Worm (Caenorhabditis elegans) whole organism, young adult: ENCODE results near the gene nep-18.

ENCODE experiments used
- B0261.1 ChIP-seq: sonication (generic microtip); optimal IDR thresholded peaks from 2 replicates; lab custom pipeline; 2016; ENCODE audit warnings: mild to moderate bottlenecking, missing genetic modification characterization, moderate library complexity, missing compliant biosample characterization
- C17E4.6 ChIP-seq: fragments of 200-800 bp; sonication (Bioruptor generic); IDR thresholded peaks from 2 replicates; pipeline ENCODE4 v1.3.6; 2022; ENCODE audit warnings: missing genetic modification reagents, missing genetic modification characterization, missing compliant biosample characterization
- D2030.7 ChIP-seq: fragments of 200-800 bp; sonication (Bioruptor generic); IDR thresholded peaks from 2 replicates; pipeline ENCODE4 v1.3.6; 2022; ENCODE audit warnings: missing genetic modification reagents, missing genetic modification characterization, missing compliant biosample characterization
- F23B12.7 ChIP-seq: sonication (generic microtip); optimal IDR thresholded peaks from 2 replicates; lab custom pipeline; 2017; ENCODE audit warnings: missing genetic modification characterization, mild to moderate bottlenecking, missing compliant biosample characterization, antibody characterized with exemption, moderate library complexity; ENCODE audit not compliant: insufficient read depth
- F39B2.1 ChIP-seq: fragments of 200-800 bp; sonication (Bioruptor generic); IDR thresholded peaks from 2 replicates; pipeline ENCODE4 v1.3.6; 2022; ENCODE audit warnings: missing genetic modification reagents, missing genetic modification characterization, missing compliant biosample characterization
- F52B5.7 ChIP-seq: sonication (generic microtip); optimal IDR thresholded peaks from 2 replicates; lab custom pipeline; 2016; ENCODE audit warnings: mild to moderate bottlenecking, missing genetic modification characterization, missing compliant biosample characterization
- T26A5.8 ChIP-seq: sonication (generic microtip); optimal IDR thresholded peaks from 2 replicates; lab custom pipeline; 2016; ENCODE audit warnings: missing genetic modification characterization, missing compliant biosample characterization
- Y53G8AR.9 ChIP-seq: fragments of 200-800 bp; sonication (Bioruptor generic); conservative IDR thresholded peaks from 2 replicates; pipeline ENCODE4 v1.3.6; 2022; ENCODE audit warnings: missing genetic modification reagents, missing genetic modification characterization, missing compliant biosample characterization
- Y79H2A.3 ChIP-seq: fragments of 200-800 bp; sonication (Bioruptor generic); conservative IDR thresholded peaks from 2 replicates; pipeline ENCODE4 v1.3.6; 2022; ENCODE audit warnings: missing genetic modification reagents, missing genetic modification characterization, missing compliant biosample characterization
- ZK185.1 ChIP-seq: sonication (generic microtip); optimal IDR thresholded peaks from 2 replicates; lab custom pipeline; 2016; ENCODE audit warnings: mild to moderate bottlenecking, missing genetic modification characterization, missing compliant biosample characterization; ENCODE audit not compliant: poor library complexity, severe bottlenecking
- akir-1 ChIP-seq: fragments of 200-800 bp; sonication (Bioruptor generic); optimal IDR thresholded peaks from 2 replicates; lab custom pipeline; 2018; ENCODE audit warnings: mild to moderate bottlenecking, missing genetic modification characterization, moderate library complexity, missing compliant biosample characterization
- aptf-3 ChIP-seq: fragments of 200-800 bp; sonication (Bioruptor generic); IDR thresholded peaks from 2 replicates; pipeline ENCODE4 v1.3.6; 2022; ENCODE audit warnings: missing genetic modification characterization, missing compliant biosample characterization
- atf-7 ChIP-seq: sonication (generic microtip); optimal IDR thresholded peaks from 2 replicates; lab custom pipeline; 2017; ENCODE audit warnings: mild to moderate bottlenecking, missing genetic modification characterization, missing compliant biosample characterization
- attf-5 ChIP-seq: fragments of 200-800 bp; sonication (Bioruptor generic); optimal IDR thresholded peaks from 2 replicates; lab custom pipeline; 2018; ENCODE audit warnings: mild to moderate bottlenecking, missing genetic modification characterization, missing compliant biosample characterization
- bed-1 ChIP-seq: fragments of 200-800 bp; sonication (Bioruptor generic); IDR thresholded peaks from 2 replicates; pipeline ENCODE4 v1.3.6; 2022; ENCODE audit warnings: missing genetic modification reagents, missing genetic modification characterization, missing compliant biosample characterization
- ccch-3 ChIP-seq: fragments of 200-800 bp; sonication (Bioruptor generic); optimal IDR thresholded peaks from 2 replicates; lab custom pipeline; 2018; ENCODE audit warnings: mild to moderate bottlenecking, missing genetic modification characterization, missing compliant biosample characterization
- cebp-1 ChIP-seq, 2 experiments: fragments of 200-800 bp in 1 of 2; sonication (Bioruptor generic) in 1 of 2; sonication (generic microtip) in 1 of 2; IDR thresholded peaks in 1 of 2; optimal IDR thresholded peaks in 1 of 2; 2 replicates each; pipeline versions ENCODE4 v1.3.6 to Lab custom; 2017 to 2022; ENCODE audit warnings: missing compliant biosample characterization in 2 of 2, missing genetic modification characterization in 2 of 2, mild to moderate bottlenecking in 1 of 2, missing genetic modification reagents in 1 of 2, moderate library complexity in 1 of 2
- ceh-40 ChIP-seq: fragments of 200-800 bp; sonication (Bioruptor generic); IDR thresholded peaks from 2 replicates; pipeline ENCODE4 v1.3.6; 2022; ENCODE audit warnings: missing genetic modification characterization, missing compliant biosample characterization
- ceh-58 ChIP-seq: fragments of 200-800 bp; sonication (Bioruptor generic); IDR thresholded peaks from 2 replicates; pipeline ENCODE4 v1.3.6; 2022; ENCODE audit warnings: missing genetic modification characterization, missing compliant biosample characterization
- ceh-91 ChIP-seq: fragments of 200-800 bp; sonication (Bioruptor generic); IDR thresholded peaks from 2 replicates; pipeline ENCODE4 v1.3.6; 2022; ENCODE audit warnings: missing genetic modification reagents, missing genetic modification characterization, missing compliant biosample characterization
- chd-7 ChIP-seq: sonication (generic microtip); optimal IDR thresholded peaks from 2 replicates; lab custom pipeline; 2016; ENCODE audit warnings: mild to moderate bottlenecking, missing genetic modification characterization, moderate library complexity, missing compliant biosample characterization
- dpff-1 ChIP-seq: sonication (generic microtip); optimal IDR thresholded peaks from 2 replicates; lab custom pipeline; 2017; ENCODE audit warnings: mild to moderate bottlenecking, missing genetic modification characterization, missing compliant biosample characterization
- dpl-1 ChIP-seq: fragments of 150-350 bp; optimal IDR thresholded peaks from 2 replicates; lab custom pipeline; 2014; ENCODE audit warnings: missing biosample characterization, missing genetic modification reagents, missing genetic modification characterization
- egl-44 ChIP-seq: fragments of 200-800 bp; sonication (Bioruptor generic); IDR thresholded peaks from 2 replicates; pipeline ENCODE4 v1.3.6; 2022; ENCODE audit warnings: missing genetic modification reagents, missing genetic modification characterization, missing compliant biosample characterization
- egrh-3 ChIP-seq: fragments of 200-800 bp; sonication (Bioruptor generic); IDR thresholded peaks from 2 replicates; pipeline ENCODE4 v1.3.6; 2022; ENCODE audit warnings: missing genetic modification reagents, missing genetic modification characterization, missing compliant biosample characterization
- ekl-4 ChIP-seq: fragments of 200-800 bp; sonication (Bioruptor generic); IDR thresholded peaks from 2 replicates; pipeline ENCODE4 v1.3.6; 2022; ENCODE audit warnings: missing genetic modification reagents, missing genetic modification characterization, missing compliant biosample characterization
- hlh-26 ChIP-seq: fragments of 200-800 bp; sonication (Bioruptor generic); conservative IDR thresholded peaks from 2 replicates; pipeline ENCODE4 v1.3.6; 2022; ENCODE audit warnings: missing genetic modification reagents, missing genetic modification characterization, missing compliant biosample characterization
- hmg-1.2 ChIP-seq: fragments of 200-800 bp; sonication (Bioruptor generic); IDR thresholded peaks from 2 replicates; pipeline ENCODE4 v1.3.6; 2022; ENCODE audit warnings: missing genetic modification reagents, missing genetic modification characterization, missing compliant biosample characterization
- let-607 ChIP-seq, 2 experiments: fragments of 200-800 bp in 1 of 2; sonication (Bioruptor generic) in 1 of 2; sonication (generic microtip) in 1 of 2; optimal IDR thresholded peaks; 2 replicates each; lab custom pipeline; 2016 to 2018; ENCODE audit warnings: mild to moderate bottlenecking in 2 of 2, missing compliant biosample characterization in 2 of 2, missing genetic modification characterization in 2 of 2, moderate library complexity in 2 of 2, missing genotype in 1 of 2
- lin-26 ChIP-seq: fragments of 200-800 bp; sonication (Bioruptor generic); IDR thresholded peaks from 2 replicates; pipeline ENCODE4 v1.3.6; 2022; ENCODE audit warnings: missing genetic modification reagents, missing genetic modification characterization, missing compliant biosample characterization
- madf-8 ChIP-seq: fragments of 200-800 bp; sonication (Bioruptor generic); conservative IDR thresholded peaks from 2 replicates; pipeline ENCODE4 v1.3.6; 2022; ENCODE audit warnings: missing genetic modification reagents, missing genetic modification characterization, missing compliant biosample characterization
- mel-28 ChIP-seq: sonication (generic microtip); optimal IDR thresholded peaks from 2 replicates; lab custom pipeline; 2016; ENCODE audit warnings: borderline replicate concordance, mild to moderate bottlenecking, missing genetic modification characterization, missing compliant biosample characterization
- nfyb-1 ChIP-seq: fragments of 200-800 bp; sonication (Bioruptor generic); IDR thresholded peaks from 2 replicates; pipeline ENCODE4 v1.3.6; 2022; ENCODE audit warnings: missing genetic modification reagents, missing genetic modification characterization, missing compliant biosample characterization
- nhr-120 ChIP-seq: fragments of 200-800 bp; sonication (Bioruptor generic); IDR thresholded peaks from 2 replicates; pipeline ENCODE4 v1.3.6; 2022; ENCODE audit warnings: missing genetic modification characterization, missing compliant biosample characterization
- nhr-179 ChIP-seq: sonication (generic microtip); optimal IDR thresholded peaks from 2 replicates; lab custom pipeline; 2016; ENCODE audit warnings: mild to moderate bottlenecking, missing genetic modification characterization, missing compliant biosample characterization
- nhr-27 ChIP-seq: fragments of 200-800 bp; sonication (Bioruptor generic); optimal IDR thresholded peaks from 2 replicates; lab custom pipeline; 2018; ENCODE audit warnings: mild to moderate bottlenecking, missing genetic modification characterization, moderate library complexity, missing compliant biosample characterization
- nhr-90 ChIP-seq: sonication (generic microtip); optimal IDR thresholded peaks from 2 replicates; lab custom pipeline; 2016; ENCODE audit warnings: missing genotype, mild to moderate bottlenecking, missing genetic modification characterization, missing compliant biosample characterization
- rec-8 ChIP-seq, 2 experiments: sonication (generic microtip); optimal IDR thresholded peaks; 2 replicates each; lab custom pipeline; 2016; ENCODE audit warnings: mild to moderate bottlenecking in 2 of 2, missing genetic modification characterization in 2 of 2, missing genetic modification reagents in 2 of 2, missing genotype in 2 of 2, missing biosample characterization in 1 of 2, missing compliant biosample characterization in 1 of 2, moderate library complexity in 1 of 2
- rpc-1 ChIP-seq, 2 experiments: fragments of 150-350 bp in 1 of 2; sonication (generic microtip) in 1 of 2; optimal IDR thresholded peaks; 2 replicates each; lab custom pipeline; 2014 to 2018; ENCODE audit warnings: missing biosample characterization in 1 of 2, missing genetic modification characterization in 1 of 2, missing genetic modification reagents in 1 of 2, missing genotype in 1 of 2
- sdz-38 ChIP-seq: sonication (generic microtip); optimal IDR thresholded peaks from 2 replicates; lab custom pipeline; 2016; ENCODE audit warnings: missing genotype, missing genetic modification characterization, missing compliant biosample characterization
- snpc-3.4 ChIP-seq: sonication (generic microtip); optimal IDR thresholded peaks from 2 replicates; lab custom pipeline; 2017; ENCODE audit warnings: missing genetic modification characterization, mild to moderate bottlenecking, missing compliant biosample characterization, antibody characterized with exemption, moderate library complexity, missing genotype, missing genetic modification reagents
- snpc-4 ChIP-seq, 5 experiments: fragments of 150-350 bp in 1 of 5; sonication (generic microtip) in 4 of 5; optimal IDR thresholded peaks; 2 replicates each; lab custom pipeline; 2014 to 2018; ENCODE audit warnings: missing genetic modification characterization in 5 of 5, missing biosample characterization in 3 of 5, antibody characterized with exemption in 2 of 5, mild to moderate bottlenecking in 2 of 5, missing compliant biosample characterization in 2 of 5, missing genotype in 2 of 5, moderate library complexity in 2 of 5, missing genetic modification reagents in 1 of 5
- somi-1 ChIP-seq: fragments of 200-800 bp; sonication (Bioruptor generic); optimal IDR thresholded peaks from 2 replicates; lab custom pipeline; 2018; ENCODE audit warnings: mild to moderate bottlenecking, missing genetic modification characterization, missing compliant biosample characterization
- tbx-9 ChIP-seq: sonication (generic microtip); optimal IDR thresholded peaks from 2 replicates; lab custom pipeline; 2016; ENCODE audit warnings: borderline replicate concordance, missing genetic modification characterization, inconsistent platforms, missing compliant biosample characterization
- unc-130 ChIP-seq: sonication (generic microtip); optimal IDR thresholded peaks from 2 replicates; lab custom pipeline; 2016; ENCODE audit warnings: missing genetic modification reagents, missing genetic modification characterization, missing compliant biosample characterization
- ztf-18 ChIP-seq: sonication (generic microtip); optimal IDR thresholded peaks from 2 replicates; lab custom pipeline; 2016; ENCODE audit warnings: missing genotype, mild to moderate bottlenecking, missing genetic modification characterization, missing compliant biosample characterization
- ztf-28 ChIP-seq: fragments of 200-800 bp; sonication (Bioruptor generic); IDR thresholded peaks from 2 replicates; pipeline ENCODE4 v1.3.6; 2022; ENCODE audit warnings: missing genetic modification reagents, missing genetic modification characterization, missing compliant biosample characterization

nep-18 gene

DNA sequence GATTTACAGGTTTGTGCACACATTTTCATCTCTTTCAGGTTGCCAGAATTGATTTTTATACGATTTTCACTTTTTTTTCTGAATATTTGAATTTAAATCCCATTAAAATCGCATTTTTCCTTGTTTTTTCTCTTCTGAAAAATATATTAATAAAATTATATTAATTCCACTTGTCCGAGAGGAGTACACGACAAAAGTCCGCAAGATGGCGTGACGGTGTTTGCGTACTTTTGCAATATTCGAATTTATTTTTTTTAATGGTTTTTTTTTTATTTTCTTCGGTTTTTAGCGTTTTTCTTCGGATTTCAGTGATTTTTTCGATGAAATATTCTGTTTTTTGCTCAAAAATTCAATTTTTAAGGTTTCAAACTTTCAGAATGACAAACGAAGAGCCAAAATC, 1.0 kb upstream of the nep-18 start, which contains the start of gene usp-39 (continued):
- TF ChIP-seq dpl-1 (peak; percentile 52), ccch-3 (GFP tag; lab: Kevin White, UChicago) (no peak), ceh-58 (GFP tag; lab: Robert Waterston, UW) (no peak), snpc-4 (GFP tag; optimal IDR thresholded peaks at IDR 0.05; lab: Kevin White, UChicago) (peak; percentile 60), snpc-4 (tag; optimal IDR thresholded peaks at IDR 0.05; lab: Kevin White, UChicago) (peak in 1 of 4 experiments; percentile 54), C17E4.6 (GFP tag; lab: Robert Waterston, UW) (no peak), ZK185.1 (no peak), somi-1 (GFP tag; lab: Kevin White, UChicago) (no peak), attf-5 (GFP tag; lab: Kevin White, UChicago) (no peak), madf-8 (peak; percentile 43), tbx-9 (tag; lab: Kevin White, UChicago) (no peak), hmg-1.2 (GFP tag; lab: Robert Waterston, UW) (no peak; the same call in none of the 2 replicates), B0261.1 (tag; lab: Kevin White, UChicago) (no peak), akir-1 (GFP tag; lab: Kevin White, UChicago) (no peak), ceh-40 (GFP tag; lab: Robert Waterston, UW) (no peak), ztf-28 (GFP tag; lab: Robert Waterston, UW) (0 out of 2 replicates have a peak, but pooled peaks have one; percentile 29), rec-8 (tag; optimal IDR thresholded peaks at IDR 0.05; lab: Kevin White, UChicago) (no peak), unc-130 (GFP tag; lab: Kevin White, UChicago) (no peak), let-607 (tag; optimal IDR thresholded peaks at IDR 0.05; lab: Kevin White, UChicago) (no peak), egrh-3 (GFP tag; lab: Robert Waterston, UW) (no peak), nhr-27 (tag; lab: Kevin White, UChicago) (no peak), D2030.7 (GFP tag; lab: Robert Waterston, UW) (peak; percentile 60), T26A5.8 (tag; lab: Kevin White, UChicago) (no peak), Y53G8AR.9 (no peak), egl-44 (GFP tag; lab: Robert Waterston, UW) (no peak), dpff-1 (tag; lab: Kevin White, UChicago) (no peak), nfyb-1 (GFP tag; lab: Robert Waterston, UW) (0 out of 2 replicates have a peak, but pooled peaks have one; percentile 36), F39B2.1 (GFP tag; lab: Robert Waterston, UW) (no peak), cebp-1 (GFP tag; IDR thresholded peaks at IDR 0.05; lab: Robert Waterston, UW) (no peak), cebp-1 (tag; optimal IDR thresholded peaks at IDR 0.05; lab: Kevin White, UChicago) (peak; percentile 66), bed-1 (GFP tag; lab: Robert Waterston, UW) (no peak), F23B12.7 (peak; percentile 88), snpc-3.4 (peak; percentile 59), ceh-91 (GFP tag; lab: Robert Waterston, UW) (no peak), nhr-179 (tag; lab: Kevin White, UChicago) (no peak), rpc-1 (optimal IDR thresholded peaks at IDR 0.05; lab: Kevin White, UChicago) (no peak), rpc-1 (tag; optimal IDR thresholded peaks at IDR 0.05; lab: Kevin White, UChicago) (no peak), lin-26 (GFP tag; lab: Robert Waterston, UW) (no peak), chd-7 (tag; lab: Kevin White, UChicago) (no peak), sdz-38 (tag; lab: Kevin White, UChicago) (no peak), mel-28 (tag; lab: Kevin White, UChicago) (no peak), hlh-26 (GFP tag; lab: Robert Waterston, UW) (no peak), ztf-18 (tag; lab: Kevin White, UChicago) (no peak), atf-7 (tag; lab: Kevin White, UChicago) (no peak), F52B5.7 (tag; lab: Kevin White, UChicago) (no peak), nhr-120 (GFP tag; lab: Robert Waterston, UW) (no peak), Y79H2A.3 (GFP tag; lab: Robert Waterston, UW) (no peak), nhr-90 (tag; lab: Kevin White, UChicago) (no peak), aptf-3 (GFP tag; lab: Robert Waterston, UW) (no peak), ekl-4 (no peak)
